Fruit fly (Drosophila melanogaster): ENCODE results near the gene PolG1.

DNA sequence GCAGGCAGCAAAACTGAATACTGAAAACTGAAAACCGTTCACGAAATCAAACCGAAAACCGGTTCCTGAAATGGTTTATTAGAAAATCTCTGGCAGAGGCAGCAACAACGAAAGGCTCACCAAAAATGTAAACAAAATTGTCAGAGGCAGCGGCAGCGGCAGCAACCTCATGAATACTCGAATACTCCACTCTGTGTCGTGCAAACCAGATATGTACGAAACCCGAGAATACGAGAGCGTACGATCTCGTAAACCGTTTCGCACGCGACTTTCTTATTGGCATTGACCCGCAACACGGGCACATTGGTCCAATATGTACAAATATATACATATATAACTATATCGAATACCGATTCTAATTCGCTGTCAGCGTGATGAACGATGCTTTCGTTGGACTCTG lies 10.0 kb upstream of the PolG1 start:
- TF ChIP-seq Myc (optimal IDR thresholded peaks at IDR 0.05) (no peak), psq (optimal IDR thresholded peaks at IDR 0.05) (no peak), ttk (optimal IDR thresholded peaks at IDR 0.05) (no peak), insv (optimal IDR thresholded peaks at IDR 0.05) (no peak)

Measured in Kc167 (cell line).